Fruit fly (Drosophila melanogaster) whole organism, embryonic: ENCODE results near the gene Men.

Source experiments
- Adf1 ChIP-seq: fragments of 200-800 bp; sonication (Bioruptor generic); IDR thresholded peaks from 2 replicates; pipeline ENCODE4 v1.3.6; 2022; ENCODE audit warnings: missing biosample characterization, missing genetic modification characterization
- BEAF-32 ChIP-seq: fragments of 200-800 bp; sonication (Bioruptor generic); optimal IDR thresholded peaks from 3 replicates; lab custom pipeline; 2017; ENCODE audit warnings: missing biosample characterization, missing genetic modification characterization, mild to moderate bottlenecking, moderate library complexity, missing genetic modification reagents
- BtbVII ChIP-seq: fragments of 200-800 bp; sonication (Bioruptor generic); optimal IDR thresholded peaks from 3 replicates; lab custom pipeline; 2017; ENCODE audit warnings: missing biosample characterization, mild to moderate bottlenecking, missing genetic modification characterization
- CG10366 ChIP-seq: fragments of 200-800 bp; sonication (Bioruptor generic); IDR thresholded peaks from 2 replicates; pipeline ENCODE4 v1.3.6; 2022; ENCODE audit warnings: missing biosample characterization, missing genetic modification characterization
- CG10431 ChIP-seq: fragments of 200-800 bp; sonication (Bioruptor generic); optimal IDR thresholded peaks from 3 replicates; lab custom pipeline; 2018; ENCODE audit warnings: missing biosample characterization, mild to moderate bottlenecking, missing genetic modification characterization
- CG10959 ChIP-seq: fragments of 200-800 bp; sonication (Bioruptor generic); IDR thresholded peaks from 2 replicates; pipeline ENCODE4 v1.3.6; 2022; ENCODE audit warnings: missing biosample characterization, missing genetic modification characterization
- CG11247 ChIP-seq: fragments of 200-800 bp; sonication (Bioruptor generic); IDR thresholded peaks from 2 replicates; pipeline ENCODE4 v1.3.6; 2022; ENCODE audit warnings: missing biosample characterization, missing genetic modification characterization
- CG11398 ChIP-seq: fragments of 200-800 bp; sonication (Bioruptor generic); optimal IDR thresholded peaks from 2 replicates; lab custom pipeline; 2016; ENCODE audit warnings: missing biosample characterization, missing genetic modification characterization
- CG11456 ChIP-seq: fragments of 200-800 bp; sonication (Bioruptor generic); IDR thresholded peaks from 3 replicates; pipeline ENCODE4 v1.3.6; 2022; ENCODE audit warnings: missing biosample characterization, missing genetic modification characterization
- CG12659 ChIP-seq: fragments of 200-800 bp; sonication (Bioruptor generic); optimal IDR thresholded peaks from 3 replicates; lab custom pipeline; 2017; ENCODE audit warnings: mild to moderate bottlenecking, missing biosample characterization, missing genetic modification reagents, missing genetic modification characterization
- CG13775 ChIP-seq: fragments of 200-800 bp; sonication (Bioruptor generic); optimal IDR thresholded peaks from 3 replicates; lab custom pipeline; 2017; ENCODE audit warnings: missing biosample characterization, mild to moderate bottlenecking, missing genetic modification characterization
- CG14014 ChIP-seq: fragments of 200-800 bp; sonication (Bioruptor generic); IDR thresholded peaks from 2 replicates; pipeline ENCODE4 v1.3.6; 2022; ENCODE audit warnings: missing biosample characterization, missing genetic modification characterization
- CG14710 ChIP-seq: fragments of 200-800 bp; sonication (Bioruptor generic); optimal IDR thresholded peaks from 3 replicates; lab custom pipeline; 2019; ENCODE audit warnings: missing biosample characterization, mild to moderate bottlenecking, missing genetic modification characterization, moderate library complexity
- CG16815 ChIP-seq: fragments of 200-800 bp; sonication (Bioruptor generic); optimal IDR thresholded peaks from 3 replicates; lab custom pipeline; 2017; ENCODE audit warnings: missing biosample characterization, mild to moderate bottlenecking, missing genetic modification characterization
- CG17385 ChIP-seq: fragments of 200-800 bp; sonication (Bioruptor generic); optimal IDR thresholded peaks from 3 replicates; lab custom pipeline; 2018; ENCODE audit warnings: missing biosample characterization, mild to moderate bottlenecking, missing genetic modification characterization
- CG17568 ChIP-seq: fragments of 200-800 bp; sonication (Bioruptor generic); optimal IDR thresholded peaks from 2 replicates; lab custom pipeline; 2018; ENCODE audit warnings: missing biosample characterization, mild to moderate bottlenecking, missing genetic modification characterization, moderate library complexity
- CG2199 ChIP-seq: fragments of 200-800 bp; sonication (Bioruptor generic); IDR thresholded peaks from 3 replicates; pipeline ENCODE4 v1.3.6; 2022; ENCODE audit warnings: missing biosample characterization, missing genetic modification characterization
- CG3065 ChIP-seq: fragments of 200-800 bp; sonication (Bioruptor generic); optimal IDR thresholded peaks from 2 replicates; lab custom pipeline; 2016; ENCODE audit warnings: missing biosample characterization, missing genetic modification characterization
- CG31365 ChIP-seq: fragments of 200-800 bp; sonication (Bioruptor generic); optimal IDR thresholded peaks from 2 replicates; lab custom pipeline; 2018; ENCODE audit warnings: missing biosample characterization, mild to moderate bottlenecking, missing genetic modification characterization
- CG32767 ChIP-seq: fragments of 200-800 bp; sonication (Bioruptor generic); IDR thresholded peaks from 2 replicates; pipeline ENCODE4 v1.3.6; 2022; ENCODE audit warnings: missing biosample characterization, missing genetic modification characterization
- CG3407 ChIP-seq: fragments of 200-800 bp; sonication (Bioruptor generic); optimal IDR thresholded peaks from 2 replicates; lab custom pipeline; 2018; ENCODE audit warnings: missing biosample characterization, mild to moderate bottlenecking, missing genetic modification characterization
- CG6654 ChIP-seq: fragments of 200-800 bp; sonication (Bioruptor generic); optimal IDR thresholded peaks from 2 replicates; lab custom pipeline; 2017; ENCODE audit warnings: missing biosample characterization, mild to moderate bottlenecking, missing genetic modification characterization
- CG7839 ChIP-seq: fragments of 200-800 bp; sonication (Bioruptor generic); optimal IDR thresholded peaks from 3 replicates; lab custom pipeline; 2018; ENCODE audit warnings: missing biosample characterization, mild to moderate bottlenecking, missing genetic modification characterization, moderate library complexity
- E2f2 ChIP-seq: fragments of 200-800 bp; sonication (Bioruptor generic); IDR thresholded peaks from 2 replicates; pipeline ENCODE4 v1.3.6; 2022; ENCODE audit warnings: missing biosample characterization, missing genetic modification characterization
- Gug ChIP-seq: fragments of 200-800 bp; sonication (Bioruptor generic); IDR thresholded peaks from 4 replicates; pipeline ENCODE4 v1.3.6; 2022; ENCODE audit warnings: missing biosample characterization, missing genetic modification characterization
- HLHmδ ChIP-seq: fragments of 200-800 bp; sonication (Bioruptor generic); optimal IDR thresholded peaks from 2 replicates; lab custom pipeline; 2018; ENCODE audit warnings: missing biosample characterization, mild to moderate bottlenecking, missing genetic modification characterization, moderate library complexity
- HmgZ ChIP-seq: fragments of 200-800 bp; sonication (Bioruptor generic); optimal IDR thresholded peaks from 2 replicates; lab custom pipeline; 2018; ENCODE audit warnings: missing biosample characterization, mild to moderate bottlenecking, missing genetic modification characterization
- Hr78 ChIP-seq, 2 experiments: fragments of 200-800 bp in 1 of 2; fragments of >200 bp in 1 of 2; sonication (Bioruptor generic) in 1 of 2; optimal IDR thresholded peaks; 2 replicates each; lab custom pipeline; 2017 to 2019; ENCODE audit warnings: missing biosample characterization in 2 of 2, missing genetic modification characterization in 2 of 2, mild to moderate bottlenecking in 1 of 2, moderate library complexity in 1 of 2
- Kr ChIP-seq: fragments of 200-800 bp; sonication (Bioruptor generic); optimal IDR thresholded peaks from 2 replicates; lab custom pipeline; 2017; ENCODE audit warnings: missing biosample characterization, mild to moderate bottlenecking, missing genetic modification characterization
- Lpt ChIP-seq: fragments of >200 bp; optimal IDR thresholded peaks from 2 replicates; lab custom pipeline; 2018; ENCODE audit warnings: missing biosample characterization, missing genetic modification characterization
- MBD-R2 ChIP-seq: fragments of 200-800 bp; sonication (Bioruptor generic); IDR thresholded peaks from 2 replicates; pipeline ENCODE4 v1.3.6; 2022; ENCODE audit warnings: missing biosample characterization, missing genetic modification characterization
- Med ChIP-seq: fragments of 200-800 bp; sonication (Bioruptor generic); peaks from one replicate; lab custom pipeline; 2016; ENCODE audit warnings: missing biosample characterization, missing genetic modification characterization, mild to moderate bottlenecking, inconsistent platforms, moderate library complexity
- NC2β ChIP-seq: fragments of 200-800 bp; sonication (Bioruptor generic); optimal IDR thresholded peaks from 2 replicates; lab custom pipeline; 2016; ENCODE audit warnings: missing biosample characterization, missing genetic modification characterization
- Oli ChIP-seq: fragments of 200-800 bp; sonication (Bioruptor generic); optimal IDR thresholded peaks from 2 replicates; lab custom pipeline; 2018; ENCODE audit warnings: missing biosample characterization, mild to moderate bottlenecking, missing genetic modification characterization, moderate library complexity
- cas ChIP-seq: fragments of 200-800 bp; sonication (Bioruptor generic); IDR thresholded peaks from 2 replicates; pipeline ENCODE4 v1.3.6; 2022; ENCODE audit warnings: missing biosample characterization, missing genetic modification characterization
- chinmo ChIP-seq: fragments of 200-800 bp; sonication (Bioruptor generic); IDR thresholded peaks from 4 replicates; pipeline ENCODE4 v1.3.6; 2022; ENCODE audit warnings: missing biosample characterization, missing genetic modification characterization; ENCODE audit not compliant: partially characterized antibody
- da ChIP-seq: fragments of 200-800 bp; sonication (Bioruptor generic); optimal IDR thresholded peaks from 2 replicates; lab custom pipeline; 2016; ENCODE audit warnings: missing biosample characterization, missing genetic modification characterization
- grn ChIP-seq: fragments of 200-800 bp; sonication (Bioruptor generic); optimal IDR thresholded peaks from 3 replicates; lab custom pipeline; 2017; ENCODE audit warnings: missing biosample characterization, missing genetic modification characterization
- h ChIP-seq: fragments of >200 bp; optimal IDR thresholded peaks from 2 replicates; lab custom pipeline; 2017
- ham ChIP-seq: fragments of 200-800 bp; sonication (Bioruptor generic); IDR thresholded peaks from 2 replicates; pipeline ENCODE4 v1.3.6; 2022; ENCODE audit warnings: missing biosample characterization, missing genetic modification characterization
- ind ChIP-seq: fragments of 200-800 bp; sonication (Bioruptor generic); optimal IDR thresholded peaks from 3 replicates; lab custom pipeline; 2016; ENCODE audit warnings: missing biosample characterization, missing genetic modification characterization
- jumu ChIP-seq: fragments of 200-800 bp; sonication (Bioruptor generic); optimal IDR thresholded peaks from 3 replicates; lab custom pipeline; 2016; ENCODE audit warnings: missing biosample characterization, missing genetic modification characterization
- knrl ChIP-seq: fragments of 200-800 bp; sonication (Bioruptor generic); IDR thresholded peaks from 3 replicates; pipeline ENCODE4 v1.3.6; 2022; ENCODE audit warnings: missing biosample characterization, missing genetic modification characterization; ENCODE audit not compliant: partially characterized antibody
- luna ChIP-seq: fragments of 200-800 bp; sonication (Bioruptor generic); optimal IDR thresholded peaks from 2 replicates; lab custom pipeline; 2016; ENCODE audit warnings: missing biosample characterization, missing genetic modification characterization
- oc ChIP-seq: fragments of 200-800 bp; sonication (Bioruptor generic); optimal IDR thresholded peaks from 2 replicates; lab custom pipeline; 2018; ENCODE audit warnings: missing biosample characterization, mild to moderate bottlenecking, missing genetic modification characterization, moderate library complexity
- pb ChIP-seq: fragments of 200-800 bp; sonication (Bioruptor generic); optimal IDR thresholded peaks from 3 replicates; lab custom pipeline; 2016; ENCODE audit warnings: missing biosample characterization, missing genetic modification characterization
- repo ChIP-seq: fragments of 200-800 bp; sonication (Bioruptor generic); optimal IDR thresholded peaks from 2 replicates; lab custom pipeline; 2016; ENCODE audit warnings: missing biosample characterization, missing genetic modification characterization
- sd ChIP-seq: fragments of 200-800 bp; sonication (Bioruptor generic); optimal IDR thresholded peaks from 3 replicates; lab custom pipeline; 2018; ENCODE audit warnings: missing biosample characterization, mild to moderate bottlenecking, missing genetic modification characterization, moderate library complexity
- slou ChIP-seq: fragments of 200-800 bp; sonication (Bioruptor generic); optimal IDR thresholded peaks from 3 replicates; lab custom pipeline; 2016; ENCODE audit warnings: missing biosample characterization, missing genetic modification characterization
- ssp ChIP-seq: fragments of 200-800 bp; sonication (Bioruptor generic); IDR thresholded peaks from 2 replicates; pipeline ENCODE4 v1.3.6; 2022; ENCODE audit warnings: missing biosample characterization, missing genetic modification characterization
- tx ChIP-seq: fragments of 200-800 bp; sonication (Bioruptor generic); optimal IDR thresholded peaks from 2 replicates; lab custom pipeline; 2016; ENCODE audit warnings: missing biosample characterization, missing genetic modification characterization
- unc-4 ChIP-seq: fragments of 200-800 bp; sonication (Bioruptor generic); IDR thresholded peaks from 2 replicates; pipeline ENCODE4 v1.3.6; 2022; ENCODE audit warnings: missing biosample characterization, missing genetic modification characterization; ENCODE audit not compliant: partially characterized antibody

The Men gene

DNA sequence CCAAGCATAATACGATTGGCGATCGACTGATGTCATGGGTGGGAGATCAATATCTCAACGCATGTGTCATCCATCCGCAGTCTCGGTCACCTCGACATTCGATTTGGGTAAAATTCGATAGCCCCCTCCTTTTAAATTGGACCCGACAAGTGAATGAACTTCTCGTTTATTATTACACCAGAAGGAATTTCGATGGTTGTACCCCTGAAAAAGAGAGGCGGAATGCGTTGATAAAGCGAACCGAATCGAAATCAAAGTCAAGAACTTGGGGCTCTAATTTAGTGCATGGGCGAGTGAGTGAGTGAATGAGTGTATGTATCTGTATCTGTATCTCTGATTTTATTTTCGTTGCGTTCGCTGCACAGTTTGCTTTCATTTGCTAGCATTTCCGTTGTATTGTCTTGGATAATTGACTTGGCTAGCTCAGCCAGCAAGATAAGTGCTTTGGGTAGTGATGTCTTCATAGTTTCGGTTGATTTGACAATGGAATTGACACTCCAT lies 20.2 kb downstream of the Men start:
- TF ChIP-seq CG11456 (GFP tag; lab: Robert Waterston, UW) (no peak), Kr (GFP tag; lab: Kevin White, UChicago) (no peak), HmgZ (no peak), pb (GFP tag; lab: Kevin White, UChicago) (no peak), CG11398 (GFP tag; lab: Kevin White, UChicago) (no peak), da (GFP tag; lab: Kevin White, UChicago) (no peak), Oli (no peak), grn (peak; percentile 42), ssp (no peak), jumu (GFP tag; lab: Kevin White, UChicago) (no peak), CG32767 (GFP tag; lab: Robert Waterston, UW) (peak; percentile 55; the same call in 1 of the 2 replicates), luna (no peak), sd (peak; percentile 94), Hr78 (GFP tag; optimal IDR thresholded peaks at IDR 0.05; lab: Kevin White, UChicago) (peak in 1 of 2 experiments; percentile 35), BEAF-32 (GFP tag; lab: Kevin White, UChicago) (no peak), CG11247 (GFP tag; lab: Robert Waterston, UW) (no peak), chinmo (0 out of 4 replicates have a peak, but pooled peaks have one; percentile 43), E2f2 (GFP tag; lab: Robert Waterston, UW) (no peak), HLHmδ (GFP tag; lab: Kevin White, UChicago) (no peak), CG31365 (no peak), CG3065 (no peak), slou (GFP tag; lab: Kevin White, UChicago) (no peak), CG13775 (GFP tag; lab: Kevin White, UChicago) (no peak), CG16815 (GFP tag; lab: Kevin White, UChicago) (no peak), CG2199 (GFP tag; lab: Robert Waterston, UW) (peak; percentile 82)
- TF ChIP-seq, all 482 proteins: peak for 6

DNA sequence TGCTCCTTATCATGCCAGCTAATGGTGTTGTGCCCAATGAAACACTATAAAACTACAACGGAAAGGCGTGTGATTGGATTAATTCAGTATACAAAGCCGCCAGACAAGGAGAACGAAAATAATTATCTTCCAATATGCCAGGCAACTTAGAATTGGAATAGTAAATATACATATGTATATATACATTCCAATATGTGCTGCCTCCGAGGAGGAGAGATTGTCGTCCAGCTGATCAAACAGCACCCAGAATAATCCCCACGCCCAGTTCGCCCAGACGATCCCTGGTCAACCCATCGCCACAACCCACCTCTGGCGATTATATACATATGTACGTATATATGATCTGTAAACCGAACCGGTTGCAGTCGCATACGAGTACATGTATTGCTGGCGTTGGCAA lies 21.0 kb downstream of the Men start:
- TF ChIP-seq cas (GFP tag; lab: Robert Waterston, UW): no peak
- TF ChIP-seq ind (GFP tag; lab: Kevin White, UChicago): no peak
- TF ChIP-seq CG12659 (GFP tag; lab: Kevin White, UChicago): no peak
- TF ChIP-seq CG10959 (GFP tag; lab: Robert Waterston, UW): no peak
- TF ChIP-seq MBD-R2: no peak
- no peak for TF ChIP-seq tx (GFP tag; lab: Kevin White, UChicago)
- no peak for TF ChIP-seq CG17385 (GFP tag; lab: Kevin White, UChicago)
- no peak for TF ChIP-seq ham (GFP tag; lab: Robert Waterston, UW)
- no peak for TF ChIP-seq Gug
- no peak for TF ChIP-seq Lpt (GFP tag; lab: Kevin White, UChicago)
- TF ChIP-seq CG17568 (GFP tag; lab: Kevin White, UChicago): no peak
- peak; percentile 35 for TF ChIP-seq Med
- no peak for TF ChIP-seq h (lab: Kevin White, UChicago)
- TF ChIP-seq CG3407 (GFP tag; lab: Kevin White, UChicago): no peak
- TF ChIP-seq Adf1 (GFP tag; lab: Robert Waterston, UW): no peak
- no peak for TF ChIP-seq CG6654 (GFP tag; lab: Kevin White, UChicago)
- no peak for TF ChIP-seq grn
- TF ChIP-seq oc: peak; percentile 53
- TF ChIP-seq CG32767 (GFP tag; lab: Robert Waterston, UW): no peak
- no peak for TF ChIP-seq BtbVII (GFP tag; lab: Kevin White, UChicago)
- TF ChIP-seq CG14014 (GFP tag; lab: Robert Waterston, UW): no peak
- TF ChIP-seq CG10366 (GFP tag; lab: Robert Waterston, UW): no peak
- TF ChIP-seq repo (GFP tag; lab: Kevin White, UChicago): no peak
- no peak for TF ChIP-seq CG10431
- peak; percentile 8 for TF ChIP-seq CG14710 (tag; lab: Kevin White, UChicago)
- no peak for TF ChIP-seq CG7839
- no peak for TF ChIP-seq knrl (GFP tag; lab: Robert Waterston, UW)
- TF ChIP-seq NC2β (GFP tag; lab: Kevin White, UChicago): no peak
- no peak for TF ChIP-seq unc-4 (GFP tag; lab: Robert Waterston, UW)
